Worm (Caenorhabditis elegans): ENCODE results near the gene zhit-3.

zhit-3 gene

DNA sequence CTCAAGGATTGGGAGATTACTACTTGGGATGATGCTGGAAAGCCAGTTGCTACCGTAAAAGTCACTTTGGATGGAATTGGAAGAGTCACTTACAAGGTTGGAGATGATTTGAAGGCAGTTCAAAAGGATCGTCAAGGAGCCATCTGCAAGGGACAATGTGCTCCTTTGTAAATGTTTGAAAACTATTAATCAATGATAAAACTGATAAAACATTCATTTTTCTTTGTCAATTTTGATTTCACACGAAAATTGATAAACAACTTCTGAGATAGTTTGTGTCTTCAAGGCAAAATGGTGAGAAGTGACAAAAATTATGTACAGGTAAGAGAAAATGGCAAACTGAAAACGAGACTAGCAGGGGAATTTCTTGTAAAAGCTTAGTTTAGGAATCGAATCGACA lies 9.6 kb downstream of the zhit-3 start:
- TF ChIP-seq nfya-2 (GFP tag; IDR thresholded peaks at IDR 0.05) = no peak
- TF ChIP-seq hlh-12 (tag; optimal IDR thresholded peaks at IDR 0.05) = no peak
- no peak for TF ChIP-seq T26A5.8 (tag; optimal IDR thresholded peaks at IDR 0.05)
- TF ChIP-seq aptf-3 (GFP tag; IDR thresholded peaks at IDR 0.05) = no peak
- TF ChIP-seq nhr-27 (tag; optimal IDR thresholded peaks at IDR 0.05) = no peak
- TF ChIP-seq B0336.3 (GFP tag; IDR thresholded peaks at IDR 0.05) = no peak
- no peak for TF ChIP-seq ztf-18 (tag; optimal IDR thresholded peaks at IDR 0.05)
- TF ChIP-seq madf-3 (GFP tag; IDR thresholded peaks at IDR 0.05) = no peak

DNA sequence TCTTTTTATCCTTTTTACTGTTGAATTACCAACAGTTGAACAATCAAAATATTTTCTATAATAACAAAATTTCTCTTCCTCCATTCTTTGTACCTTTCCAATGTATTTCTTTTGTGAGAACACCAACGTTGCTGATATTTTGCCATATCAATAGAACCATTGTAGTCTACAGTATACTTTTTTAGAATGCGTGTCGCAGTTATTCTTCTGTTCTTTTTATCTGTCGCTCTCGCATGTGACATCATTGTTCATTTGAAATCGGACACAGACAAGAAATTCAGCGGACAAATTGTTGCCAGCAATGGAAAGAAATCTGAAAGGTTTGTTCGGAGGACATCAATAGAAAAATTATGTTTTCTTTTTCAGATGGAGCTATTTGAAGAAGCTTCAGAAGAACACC lies 10.0 kb downstream of the zhit-3 start, which contains the start of gene ZK856.7:
Gene ZK856.7 (plus strand): TSS at position 186 of the 400 bp plus-strand sequence.
- TF ChIP-seq ama-1 (optimal IDR thresholded peaks at IDR 0.05) (no peak), ama-1 (GFP tag; optimal IDR thresholded peaks at IDR 0.05) (peak in 1 of 2 experiments; percentile 7), K11D2.4 (GFP tag; IDR thresholded peaks at IDR 0.05) (no peak)

- TF ChIP-seq zfh-2 (GFP tag; conservative IDR thresholded peaks at IDR 0.05) (no peak), rcor-1 (GFP tag; IDR thresholded peaks at IDR 0.05) (no peak), efl-1 (GFP tag; optimal IDR thresholded peaks at IDR 0.05) (no peak), unc-62 (GFP tag; optimal IDR thresholded peaks at IDR 0.05) (no peak), T07F8.4 (tag; optimal IDR thresholded peaks at IDR 0.05) (no peak), atf-7 (tag; optimal IDR thresholded peaks at IDR 0.05) (no peak), lin-40 (tag; optimal IDR thresholded peaks at IDR 0.05) (no peak), nfya-1 (tag; optimal IDR thresholded peaks at IDR 0.05; ENCODE audit: borderline replicate concordance, insufficient read depth) (no peak), ztf-6 (GFP tag; IDR thresholded peaks at IDR 0.05) (no peak), madf-3 (GFP tag; IDR thresholded peaks at IDR 0.05) (no peak), fkh-3 (tag; optimal IDR thresholded peaks at IDR 0.05) (no peak), B0019.2 (GFP tag; conservative IDR thresholded peaks at IDR 0.05) (no peak), ceh-58 (GFP tag; IDR thresholded peaks at IDR 0.05) (no peak), lin-26 (GFP tag; IDR thresholded peaks at IDR 0.05) (no peak), B0336.3 (GFP tag; IDR thresholded peaks at IDR 0.05) (no peak), unc-130 (GFP tag; optimal IDR thresholded peaks at IDR 0.05) (no peak), B0261.1 (tag; optimal IDR thresholded peaks at IDR 0.05) (no peak), F33H1.4 (GFP tag; IDR thresholded peaks at IDR 0.05) (no peak), bed-1 (GFP tag; IDR thresholded peaks at IDR 0.05) (no peak)
Measured at ce11 chrV:10198386-10198785, 13.5 kb downstream of the zhit-3 start, which contains the start of gene ZK856.6. ZK856.6 (plus strand) TSS chrV:10198686.

DNA sequence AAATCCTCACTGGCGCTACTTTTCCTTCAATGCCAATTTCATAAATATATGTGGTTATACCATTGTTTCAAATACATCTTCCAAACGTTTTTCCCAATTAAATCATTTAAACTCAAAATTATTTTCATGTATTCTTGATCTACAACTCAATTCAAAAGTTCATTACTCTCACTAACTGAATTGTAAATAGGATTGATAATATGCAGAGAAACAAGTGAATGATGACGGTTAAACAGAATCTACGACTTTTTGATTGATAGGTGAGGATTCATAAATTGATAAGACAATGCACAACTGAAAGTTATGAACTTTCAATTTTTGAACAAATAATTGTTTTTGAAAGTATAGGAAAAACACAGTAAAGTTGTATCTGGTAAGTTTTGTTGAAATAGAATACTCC lies 20.7 kb downstream of the zhit-3 start:
- TF ChIP-seq nhr-80 (tag; optimal IDR thresholded peaks at IDR 0.05) (peak; percentile 23), F23B12.7 (tag; optimal IDR thresholded peaks at IDR 0.05; ENCODE audit: insufficient read depth) (no peak)

- TF ChIP-seq let-607 (tag; optimal IDR thresholded peaks at IDR 0.05) (peak in 1 of 2 experiments; percentile 16), sptf-2 (GFP tag; optimal IDR thresholded peaks at IDR 0.05) (no peak), Y67H2A.10 (GFP tag; conservative IDR thresholded peaks at IDR 0.05) (no peak), F22D6.2 (tag; optimal IDR thresholded peaks at IDR 0.05) (no peak), dox-1 (GFP tag; IDR thresholded peaks at IDR 0.05) (no peak), zim-3 (tag; optimal IDR thresholded peaks at IDR 0.05) (no peak), nhr-80 (tag; optimal IDR thresholded peaks at IDR 0.05) (peak; percentile 69), B0261.1 (tag; optimal IDR thresholded peaks at IDR 0.05) (no peak), bed-1 (GFP tag; IDR thresholded peaks at IDR 0.05) (no peak), tbx-9 (tag; optimal IDR thresholded peaks at IDR 0.05; ENCODE audit: borderline replicate concordance) (no peak), madf-3 (GFP tag; IDR thresholded peaks at IDR 0.05) (no peak), ztf-3 (GFP tag; optimal IDR thresholded peaks at IDR 0.05) (no peak), lsl-1 (GFP tag; optimal IDR thresholded peaks at IDR 0.05) (no peak), Y56A3A.18 (GFP tag; IDR thresholded peaks at IDR 0.05) (no peak)
Measured at ce11 chrV:10190081-10190556, 21.8 kb downstream of the zhit-3 start, which contains the start of gene ZK856.5. ZK856.5 (minus strand) TSS chrV:10190131.
